Worm (Caenorhabditis elegans) whole organism, L4/young adult: ENCODE data around the gene F49E12.8.

Experiments
- W03F9.2 ChIP-seq: fragments of 150-350 bp; optimal IDR thresholded peaks from 2 replicates; lab custom pipeline; 2014; ENCODE audit warnings: missing biosample characterization, missing genetic modification characterization
- dao-5 ChIP-seq: sonication (generic microtip); optimal IDR thresholded peaks from 2 replicates; lab custom pipeline; 2016; ENCODE audit warnings: missing genotype, missing genetic modification characterization, moderate library complexity, missing compliant biosample characterization
- him-1 ChIP-seq: sonication (generic microtip); optimal IDR thresholded peaks from 2 replicates; lab custom pipeline; 2016; ENCODE audit warnings: missing genotype, missing genetic modification reagents, missing genetic modification characterization, missing compliant biosample characterization

DNA sequence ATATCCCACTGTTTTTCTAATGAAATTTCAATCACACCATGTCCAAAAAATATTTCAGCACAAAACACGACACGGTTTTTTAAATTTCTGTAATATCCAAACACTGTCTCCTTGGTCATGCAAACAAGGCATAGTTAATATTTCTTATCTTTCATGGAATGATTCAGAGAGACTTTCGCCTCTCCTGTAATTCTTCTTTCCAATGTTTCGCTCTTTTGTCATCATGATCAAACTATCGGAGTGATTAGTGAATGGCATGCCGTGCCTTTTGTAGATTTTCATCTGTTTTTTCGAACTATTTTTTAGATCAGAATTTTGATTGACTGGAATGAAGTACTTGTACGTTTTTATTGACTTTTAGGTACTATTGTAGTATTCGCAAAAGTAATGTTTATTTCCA is 9.8 kb downstream of the F49E12.8 start:
- TF ChIP-seq W03F9.2 (tag; lab: Kevin White, UChicago) = no peak
- no peak for TF ChIP-seq him-1 (tag; lab: Kevin White, UChicago)
- TF ChIP-seq dao-5 (tag; lab: Kevin White, UChicago) = no peak
